Fruit fly (Drosophila melanogaster): ENCODE data around the gene Vps45.

The Vps45 gene

DNA sequence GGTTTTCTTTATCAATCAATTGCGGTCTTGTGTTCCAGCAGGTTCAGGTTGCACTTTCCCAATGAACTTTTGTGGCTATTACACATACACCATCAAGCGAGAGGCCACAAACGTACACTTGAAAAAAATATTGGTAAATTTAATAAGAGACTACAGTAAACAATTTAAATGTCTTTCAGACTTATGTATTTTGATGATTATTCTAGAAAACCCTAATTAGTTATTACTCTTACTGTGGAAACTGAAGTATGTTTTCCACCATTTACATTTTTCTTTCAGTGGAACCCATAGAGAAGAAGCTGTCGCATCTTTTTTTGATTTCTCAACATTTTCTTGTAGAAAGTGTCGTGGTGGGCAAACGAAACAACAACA, 29.6 kb upstream of the Vps45 start (continued):
- TF ChIP-seq CG33557 (GFP tag; optimal IDR thresholded peaks at IDR 0.05): peak; percentile 64
- peak; percentile 90 for TF ChIP-seq CG9609 (GFP tag; optimal IDR thresholded peaks at IDR 0.05)
- peak; percentile 78 for TF ChIP-seq CG3838 (GFP tag; optimal IDR thresholded peaks at IDR 0.05)
- TF ChIP-seq Dip2 (GFP tag; IDR thresholded peaks at IDR 0.05): no peak; the same call in 1 of the 2 replicates
- peak; percentile 80 for TF ChIP-seq CG30431 (GFP tag; optimal IDR thresholded peaks at IDR 0.05)
- no peak for TF ChIP-seq pfk (GFP tag; optimal IDR thresholded peaks at IDR 0.05)
- TF ChIP-seq lola (GFP tag; optimal IDR thresholded peaks at IDR 0.05): peak in 1 of 3 experiments; percentile 89
- peak; percentile 54; the same call in 2 of the 3 replicates for TF ChIP-seq sr (GFP tag; IDR thresholded peaks at IDR 0.05)
- peak; percentile 85 for TF ChIP-seq CG4707 (GFP tag; optimal IDR thresholded peaks at IDR 0.05)
- no peak for TF ChIP-seq pzg (GFP tag; optimal IDR thresholded peaks at IDR 0.05)
- TF ChIP-seq CG17385 (GFP tag; optimal IDR thresholded peaks at IDR 0.05): peak; percentile 89
- peak; percentile 87 for TF ChIP-seq CG7372 (GFP tag; IDR thresholded peaks at IDR 0.05)
- TF ChIP-seq CG11398 (GFP tag; optimal IDR thresholded peaks at IDR 0.05): peak; percentile 94
- TF ChIP-seq CG7786 (GFP tag; optimal IDR thresholded peaks at IDR 0.05): peak; percentile 89
- no peak for TF ChIP-seq prd (optimal IDR thresholded peaks at IDR 0.05)
- TF ChIP-seq prd (GFP tag; IDR thresholded peaks at IDR 0.05): peak; percentile 93
- TF ChIP-seq CG15073 (GFP tag; optimal IDR thresholded peaks at IDR 0.05): peak; percentile 76
- TF ChIP-seq fd102C (GFP tag; optimal IDR thresholded peaks at IDR 0.05): no peak
- peak; percentile 78 for TF ChIP-seq NFAT (GFP tag; IDR thresholded peaks at IDR 0.05)
- TF ChIP-seq crol (GFP tag; IDR thresholded peaks at IDR 0.05): peak; percentile 42; the same call in 1 of the 2 replicates
- TF ChIP-seq chinmo (GFP tag; IDR thresholded peaks at IDR 0.05; ENCODE audit: partially characterized antibody): no peak
- peak; percentile 92 for TF ChIP-seq esg (GFP tag; conservative IDR thresholded peaks at IDR 0.05)
- no peak for TF ChIP-seq CG9797 (GFP tag; optimal IDR thresholded peaks at IDR 0.05)
- peak; percentile 90 for TF ChIP-seq CG34422 (GFP tag; IDR thresholded peaks at IDR 0.05)
- TF ChIP-seq CG11723 (GFP tag; optimal IDR thresholded peaks at IDR 0.05): peak; percentile 89
- peak; percentile 65 for TF ChIP-seq TFAM (GFP tag; optimal IDR thresholded peaks at IDR 0.05)
- TF ChIP-seq Sox102F (GFP tag; optimal IDR thresholded peaks at IDR 0.05): peak; percentile 99
- TF ChIP-seq CG7963 (GFP tag; IDR thresholded peaks at IDR 0.05; ENCODE audit: partially characterized antibody): no peak
- 0 out of 2 replicates have a peak, but pooled peaks have one; percentile 35 for TF ChIP-seq cas (GFP tag; IDR thresholded peaks at IDR 0.05)
- TF ChIP-seq ato (GFP tag; IDR thresholded peaks at IDR 0.05; ENCODE audit: partially characterized antibody): no peak
- TF ChIP-seq Dip3 (GFP tag; optimal IDR thresholded peaks at IDR 0.05): peak; percentile 88
- no peak for TF ChIP-seq CG1832 (GFP tag; optimal IDR thresholded peaks at IDR 0.05)
- TF ChIP-seq gsb (GFP tag; IDR thresholded peaks at IDR 0.05): peak; percentile 78
- TF ChIP-seq Hand (GFP tag; optimal IDR thresholded peaks at IDR 0.05): peak; percentile 71
- peak; percentile 97 for TF ChIP-seq gsb-n (tag; optimal IDR thresholded peaks at IDR 0.05)
- TF ChIP-seq CG10267 (tag; optimal IDR thresholded peaks at IDR 0.05): peak; percentile 88
- peak; percentile 58 for TF ChIP-seq CG17912 (GFP tag; optimal IDR thresholded peaks at IDR 0.05)
- no peak for TF ChIP-seq CG16813 (GFP tag; IDR thresholded peaks at IDR 0.05; ENCODE audit: partially characterized antibody)
- TF ChIP-seq btn (GFP tag; optimal IDR thresholded peaks at IDR 0.05): peak; percentile 87
- peak; percentile 95 for TF ChIP-seq Ssrp (tag; optimal IDR thresholded peaks at IDR 0.05)
- TF ChIP-seq cg (GFP tag; optimal IDR thresholded peaks at IDR 0.05): peak; percentile 23
- no peak for TF ChIP-seq stwl (tag; optimal IDR thresholded peaks at IDR 0.05)
- TF ChIP-seq CG4424 (GFP tag; optimal IDR thresholded peaks at IDR 0.05): peak; percentile 95
- TF ChIP-seq CG3407 (GFP tag; optimal IDR thresholded peaks at IDR 0.05): peak; percentile 89
- no peak for TF ChIP-seq pan (optimal IDR thresholded peaks at IDR 0.05)
- TF ChIP-seq pan (GFP tag; optimal IDR thresholded peaks at IDR 0.05 in 1 of 2, IDR thresholded peaks at IDR 0.05 in 1 of 2): peak in 1 of 2 experiments; percentile 93
- peak; percentile 33 for TF ChIP-seq vfl (GFP tag; optimal IDR thresholded peaks at IDR 0.05)
- TF ChIP-seq CG7745 (tag; optimal IDR thresholded peaks at IDR 0.05): no peak
- TF ChIP-seq CG17612 (GFP tag; IDR thresholded peaks at IDR 0.05): peak; percentile 75
- TF ChIP-seq br (optimal IDR thresholded peaks at IDR 0.05): no peak
- TF ChIP-seq Hr39 (optimal IDR thresholded peaks at IDR 0.05): no peak

All from whole organism, embryonic.